Worm (Caenorhabditis elegans) whole organism, young adult: Measurements from ENCODE around the gene C46A5.6.

Source experiments
- F52B5.7 ChIP-seq: sonication (generic microtip); optimal IDR thresholded peaks from 2 replicates; lab custom pipeline; 2016; ENCODE audit warnings: mild to moderate bottlenecking, missing genetic modification characterization, missing compliant biosample characterization
- K11D2.4 ChIP-seq: fragments of 200-800 bp; sonication (Bioruptor generic); IDR thresholded peaks from 2 replicates; pipeline ENCODE4 v1.3.6; 2022; ENCODE audit warnings: missing genetic modification reagents, missing genetic modification characterization, missing compliant biosample characterization
- Y53G8AR.9 ChIP-seq: fragments of 200-800 bp; sonication (Bioruptor generic); conservative IDR thresholded peaks from 2 replicates; pipeline ENCODE4 v1.3.6; 2022; ENCODE audit warnings: missing genetic modification reagents, missing genetic modification characterization, missing compliant biosample characterization
- ama-1 ChIP-seq, 3 experiments: fragments of 150-350 bp in 1 of 3; sonication (generic microtip) in 2 of 3; optimal IDR thresholded peaks; 2 replicates each; lab custom pipeline; 2014 to 2018; ENCODE audit warnings: missing biosample characterization in 2 of 3, missing genetic modification characterization in 2 of 3, missing genetic modification reagents in 2 of 3
- ceh-27 ChIP-seq: fragments of 200-800 bp; sonication (Bioruptor generic); optimal IDR thresholded peaks from 2 replicates; lab custom pipeline; 2018; ENCODE audit warnings: mild to moderate bottlenecking, missing genetic modification characterization, moderate library complexity, missing compliant biosample characterization
- dpl-1 ChIP-seq: fragments of 150-350 bp; optimal IDR thresholded peaks from 2 replicates; lab custom pipeline; 2014; ENCODE audit warnings: missing biosample characterization, missing genetic modification reagents, missing genetic modification characterization
- efl-1 ChIP-seq: fragments of 150-350 bp; optimal IDR thresholded peaks from 2 replicates; lab custom pipeline; 2014; ENCODE audit warnings: missing biosample characterization, missing genetic modification reagents, missing genetic modification characterization
- lag-1 ChIP-seq: fragments of 200-800 bp; sonication (Bioruptor generic); IDR thresholded peaks from 2 replicates; pipeline ENCODE4 v1.3.6; 2022; ENCODE audit warnings: missing genetic modification reagents, missing genetic modification characterization, missing compliant biosample characterization
- snpc-1.1 ChIP-seq: sonication (generic microtip); optimal IDR thresholded peaks from 2 replicates; lab custom pipeline; 2017; ENCODE audit warnings: missing genetic modification characterization, mild to moderate bottlenecking, missing compliant biosample characterization, antibody characterized with exemption, moderate library complexity, missing genotype, missing genetic modification reagents; ENCODE audit not compliant: insufficient read depth
- snpc-4 ChIP-seq, 5 experiments: fragments of 150-350 bp in 1 of 5; sonication (generic microtip) in 4 of 5; optimal IDR thresholded peaks; 2 replicates each; lab custom pipeline; 2014 to 2018; ENCODE audit warnings: missing genetic modification characterization in 5 of 5, missing biosample characterization in 3 of 5, antibody characterized with exemption in 2 of 5, mild to moderate bottlenecking in 2 of 5, missing compliant biosample characterization in 2 of 5, missing genotype in 2 of 5, moderate library complexity in 2 of 5, missing genetic modification reagents in 1 of 5
- tbx-9 ChIP-seq: sonication (generic microtip); optimal IDR thresholded peaks from 2 replicates; lab custom pipeline; 2016; ENCODE audit warnings: borderline replicate concordance, missing genetic modification characterization, inconsistent platforms, missing compliant biosample characterization
- unc-62 ChIP-seq: fragments of 150-350 bp; optimal IDR thresholded peaks from 2 replicates; lab custom pipeline; 2014; ENCODE audit warnings: missing biosample characterization, missing genetic modification reagents, missing genetic modification characterization
- ztf-18 ChIP-seq: sonication (generic microtip); optimal IDR thresholded peaks from 2 replicates; lab custom pipeline; 2016; ENCODE audit warnings: missing genotype, mild to moderate bottlenecking, missing genetic modification characterization, missing compliant biosample characterization
- ztf-28 ChIP-seq: fragments of 200-800 bp; sonication (Bioruptor generic); IDR thresholded peaks from 2 replicates; pipeline ENCODE4 v1.3.6; 2022; ENCODE audit warnings: missing genetic modification reagents, missing genetic modification characterization, missing compliant biosample characterization

ce11 chrIV:7796432-7797113 is 32.9 kb upstream of the C46A5.6 start, which contains the start of gene sgo-1:
- TF ChIP-seq ztf-18 (tag; lab: Kevin White, UChicago): no peak
- no peak for TF ChIP-seq tbx-9
- TF ChIP-seq snpc-4 (GFP tag; optimal IDR thresholded peaks at IDR 0.05; lab: Kevin White, UChicago): peak; percentile 70
- TF ChIP-seq snpc-4 (tag; optimal IDR thresholded peaks at IDR 0.05; lab: Kevin White, UChicago): peak in 3 of 4 experiments; percentile 41 to 70 (median 60)
- TF ChIP-seq ceh-27 (GFP tag; lab: Kevin White, UChicago): no peak
- TF ChIP-seq K11D2.4 (GFP tag; lab: Robert Waterston, UW): no peak
- no peak for TF ChIP-seq ama-1 (optimal IDR thresholded peaks at IDR 0.05; lab: Kevin White, UChicago)
- no peak for TF ChIP-seq ama-1 (GFP tag; optimal IDR thresholded peaks at IDR 0.05; lab: Kevin White, UChicago)
- TF ChIP-seq lag-1 (GFP tag; lab: Robert Waterston, UW): no peak
- TF ChIP-seq F52B5.7 (tag; lab: Kevin White, UChicago): no peak
- TF ChIP-seq Y53G8AR.9 (GFP tag; lab: Robert Waterston, UW): peak; percentile 90
- peak; percentile 73; the same call in 1 of the 2 replicates for TF ChIP-seq ztf-28 (GFP tag; lab: Robert Waterston, UW)
- peak; percentile 95 for TF ChIP-seq dpl-1
- TF ChIP-seq unc-62 (GFP tag; lab: Kevin White, UChicago): no peak
- TF ChIP-seq efl-1 (GFP tag; lab: Kevin White, UChicago): peak; percentile 100
- peak; percentile 53 for TF ChIP-seq snpc-1.1 (tag; lab: Kevin White, UChicago)
